Worm (Caenorhabditis elegans) whole organism, L3 larva: Measurements from ENCODE around the gene F41E6.12.

ENCODE experiments used
- nfya-1 ChIP-seq: sonication (generic microtip); optimal IDR thresholded peaks from 2 replicates; lab custom pipeline; 2017; ENCODE audit warnings: missing genetic modification characterization, mild to moderate bottlenecking, missing compliant biosample characterization, antibody characterized with exemption, moderate library complexity; ENCODE audit not compliant: insufficient read depth
- nhr-11 ChIP-seq: fragments of 150-350 bp; optimal IDR thresholded peaks from 2 replicates; lab custom pipeline; 2014; ENCODE audit warnings: missing biosample characterization, missing genetic modification characterization
- nhr-25 ChIP-seq: sonication (generic microtip); optimal IDR thresholded peaks from 2 replicates; lab custom pipeline; 2017; ENCODE audit warnings: missing biosample characterization, missing genetic modification characterization
- sea-2 ChIP-seq: fragments of 150-350 bp; sonication (generic microtip); optimal IDR thresholded peaks from 4 replicates; lab custom pipeline; 2014; ENCODE audit warnings: missing biosample characterization, missing genetic modification reagents, missing genetic modification characterization

DNA sequence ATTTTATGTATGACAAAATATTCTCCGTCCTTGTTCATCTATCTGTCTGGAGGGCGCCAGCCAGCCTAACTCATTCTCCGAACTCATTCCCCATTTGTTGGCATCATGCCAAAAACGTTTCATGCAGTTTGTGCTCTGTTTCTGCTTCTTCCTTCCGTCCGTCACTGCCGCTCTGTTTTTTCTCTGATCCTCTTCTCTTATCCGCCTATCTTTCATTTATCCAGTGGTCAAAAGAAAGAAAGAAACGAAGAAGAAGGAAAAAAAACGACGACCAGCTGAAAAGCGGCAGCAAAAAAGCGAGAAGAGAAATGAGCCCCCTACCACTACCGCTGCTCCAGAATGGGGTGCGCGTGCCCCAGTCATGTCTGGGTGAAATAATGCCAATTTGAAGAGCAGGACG, 34.1 kb upstream of the F41E6.12 start:
- peak; percentile 56 for TF ChIP-seq nfya-1
- TF ChIP-seq nhr-11 (tag; lab: Kevin White, UChicago): no peak
- TF ChIP-seq sea-2 (GFP tag; lab: Kevin White, UChicago): no peak
- TF ChIP-seq nhr-25 (tag; lab: Kevin White, UChicago): no peak
